Worm (Caenorhabditis elegans) whole organism, L3 larva: ENCODE results near the gene ndab-1.

Experiments
- R02D3.7 ChIP-seq: fragments of 150-350 bp; optimal IDR thresholded peaks from 2 replicates; lab custom pipeline; 2014; ENCODE audit warnings: missing biosample characterization, missing genetic modification characterization
- ZK546.5 ChIP-seq: sonication (generic microtip); optimal IDR thresholded peaks from 2 replicates; lab custom pipeline; 2017; ENCODE audit warnings: missing biosample characterization, missing genetic modification characterization
- aly-2 ChIP-seq: fragments of 150-350 bp; optimal IDR thresholded peaks from 2 replicates; lab custom pipeline; 2014; ENCODE audit warnings: missing biosample characterization, missing genetic modification characterization
- ama-1 ChIP-seq: fragments of 150-350 bp; optimal IDR thresholded peaks from 2 replicates; lab custom pipeline; 2018
- ceh-16 ChIP-seq: sonication (generic microtip); optimal IDR thresholded peaks from 2 replicates; lab custom pipeline; 2017; ENCODE audit warnings: missing biosample characterization, missing genetic modification characterization
- ceh-28 ChIP-seq: fragments of 150-350 bp; optimal IDR thresholded peaks from 2 replicates; lab custom pipeline; 2014; ENCODE audit warnings: missing biosample characterization, missing genetic modification reagents, missing genetic modification characterization
- ceh-82 ChIP-seq: fragments of 150-350 bp; optimal IDR thresholded peaks from 2 replicates; lab custom pipeline; 2014; ENCODE audit warnings: missing biosample characterization, missing genetic modification characterization
- ceh-9 ChIP-seq: sonication (generic microtip); optimal IDR thresholded peaks from 2 replicates; lab custom pipeline; 2018; ENCODE audit warnings: missing biosample characterization, missing genetic modification characterization
- daf-12 ChIP-seq: fragments of 150-350 bp; optimal IDR thresholded peaks from 2 replicates; lab custom pipeline; 2014; ENCODE audit warnings: missing biosample characterization, missing genetic modification reagents, missing genetic modification characterization
- egl-27 ChIP-seq: sonication (generic microtip); optimal IDR thresholded peaks from 4 replicates; lab custom pipeline; 2017; ENCODE audit warnings: missing biosample characterization, missing genetic modification reagents, missing genetic modification characterization
- egl-5 ChIP-seq: fragments of 150-350 bp; optimal IDR thresholded peaks from 2 replicates; lab custom pipeline; 2017; ENCODE audit warnings: missing biosample characterization, missing genetic modification reagents, missing genetic modification characterization, inconsistent platforms
- elt-1 ChIP-seq: fragments of 150-350 bp; optimal IDR thresholded peaks from 2 replicates; lab custom pipeline; 2014; ENCODE audit warnings: missing biosample characterization, missing genetic modification characterization
- elt-2 ChIP-seq: sonication (generic microtip); optimal IDR thresholded peaks from 2 replicates; lab custom pipeline; 2016; ENCODE audit warnings: missing genetic modification reagents, mild to moderate bottlenecking, missing genetic modification characterization, missing compliant biosample characterization
- elt-3 ChIP-seq, 3 experiments: fragments of 150-350 bp in 1 of 3; sonication (generic microtip) in 2 of 3; optimal IDR thresholded peaks; 2 replicates in 2 of 3; 4 replicates in 1 of 3; lab custom pipeline; 2014 to 2017; ENCODE audit warnings: missing biosample characterization in 3 of 3, missing genetic modification characterization in 3 of 3
- eor-1 ChIP-seq, 2 experiments: fragments of 150-350 bp; optimal IDR thresholded peaks; 2 replicates each; lab custom pipeline; 2014 to 2018; ENCODE audit warnings: missing biosample characterization in 2 of 2, missing genetic modification characterization in 2 of 2
- fkh-10 ChIP-seq: sonication (generic microtip); optimal IDR thresholded peaks from 2 replicates; lab custom pipeline; 2017; ENCODE audit warnings: missing biosample characterization, missing genetic modification reagents, missing genetic modification characterization
- fkh-2 ChIP-seq: fragments of 150-350 bp; optimal IDR thresholded peaks from 2 replicates; lab custom pipeline; 2014; ENCODE audit warnings: missing biosample characterization, missing genetic modification reagents, missing genetic modification characterization
- fos-1 ChIP-seq: fragments of 150-350 bp; optimal IDR thresholded peaks from 2 replicates; lab custom pipeline; 2014; ENCODE audit warnings: missing biosample characterization, missing genetic modification characterization
- hmg-11 ChIP-seq: sonication (generic microtip); optimal IDR thresholded peaks from 2 replicates; lab custom pipeline; 2016; ENCODE audit warnings: missing genetic modification characterization, missing compliant biosample characterization
- jun-1 ChIP-seq: fragments of 150-350 bp; optimal IDR thresholded peaks from 2 replicates; lab custom pipeline; 2014; ENCODE audit warnings: missing biosample characterization, missing genetic modification reagents, missing genetic modification characterization
- lin-15B ChIP-seq: fragments of 150-350 bp; optimal IDR thresholded peaks from 2 replicates; lab custom pipeline; 2014; ENCODE audit warnings: missing biosample characterization, missing genetic modification characterization
- lin-39 ChIP-seq: fragments of 150-350 bp; optimal IDR thresholded peaks from 2 replicates; lab custom pipeline; 2018; ENCODE audit warnings: missing biosample characterization, missing genetic modification reagents, missing genetic modification characterization
- lsy-12 ChIP-seq: sonication (generic microtip); optimal IDR thresholded peaks from 2 replicates; lab custom pipeline; 2016; ENCODE audit warnings: mild to moderate bottlenecking, missing genetic modification characterization, missing compliant biosample characterization
- mdl-1 ChIP-seq: fragments of 150-350 bp; optimal IDR thresholded peaks from 2 replicates; lab custom pipeline; 2014; ENCODE audit warnings: missing biosample characterization, missing genetic modification characterization
- mml-1 ChIP-seq: fragments of 150-350 bp; sonication (generic microtip); optimal IDR thresholded peaks from 3 replicates; lab custom pipeline; 2014; ENCODE audit warnings: missing biosample characterization, missing genetic modification characterization
- nfya-1 ChIP-seq: sonication (generic microtip); optimal IDR thresholded peaks from 2 replicates; lab custom pipeline; 2017; ENCODE audit warnings: missing genetic modification characterization, mild to moderate bottlenecking, missing compliant biosample characterization, antibody characterized with exemption, moderate library complexity; ENCODE audit not compliant: insufficient read depth
- nhr-11 ChIP-seq: fragments of 150-350 bp; optimal IDR thresholded peaks from 2 replicates; lab custom pipeline; 2014; ENCODE audit warnings: missing biosample characterization, missing genetic modification characterization
- nhr-12 ChIP-seq: fragments of 150-350 bp; optimal IDR thresholded peaks from 2 replicates; lab custom pipeline; 2014; ENCODE audit warnings: missing biosample characterization, missing genetic modification characterization
- nhr-23 ChIP-seq: fragments of 150-350 bp; optimal IDR thresholded peaks from 2 replicates; lab custom pipeline; 2014; ENCODE audit warnings: missing biosample characterization, missing genetic modification reagents, missing genetic modification characterization
- nhr-237 ChIP-seq: fragments of 150-350 bp; optimal IDR thresholded peaks from 2 replicates; lab custom pipeline; 2014; ENCODE audit warnings: missing biosample characterization, missing genetic modification characterization
- nhr-25 ChIP-seq: sonication (generic microtip); optimal IDR thresholded peaks from 2 replicates; lab custom pipeline; 2017; ENCODE audit warnings: missing biosample characterization, missing genetic modification characterization
- nhr-28 ChIP-seq: fragments of 150-350 bp; optimal IDR thresholded peaks from 2 replicates; lab custom pipeline; 2014; ENCODE audit warnings: missing biosample characterization, missing genetic modification characterization
- nhr-43 ChIP-seq: sonication (generic microtip); optimal IDR thresholded peaks from 2 replicates; lab custom pipeline; 2016; ENCODE audit warnings: mild to moderate bottlenecking, missing genetic modification characterization, missing compliant biosample characterization; ENCODE audit not compliant: poor library complexity, severe bottlenecking
- nhr-67 ChIP-seq: fragments of 150-350 bp; optimal IDR thresholded peaks from 2 replicates; lab custom pipeline; 2014; ENCODE audit warnings: missing biosample characterization, missing genetic modification characterization
- nhr-76 ChIP-seq: fragments of 150-350 bp; sonication (generic microtip); optimal IDR thresholded peaks from 5 replicates; lab custom pipeline; 2014; ENCODE audit warnings: missing biosample characterization, missing genetic modification characterization
- nhr-77 ChIP-seq: fragments of 150-350 bp; optimal IDR thresholded peaks from 2 replicates; lab custom pipeline; 2014; ENCODE audit warnings: missing biosample characterization, missing genetic modification characterization
- pha-4 ChIP-seq: fragments of 150-350 bp; optimal IDR thresholded peaks from 2 replicates; lab custom pipeline; 2014; ENCODE audit warnings: missing biosample characterization, missing genetic modification reagents, missing genetic modification characterization
- pqm-1 ChIP-seq: fragments of 150-350 bp; optimal IDR thresholded peaks from 2 replicates; lab custom pipeline; 2017; ENCODE audit warnings: missing biosample characterization, missing genetic modification characterization, inconsistent platforms
- sea-2 ChIP-seq: fragments of 150-350 bp; sonication (generic microtip); optimal IDR thresholded peaks from 4 replicates; lab custom pipeline; 2014; ENCODE audit warnings: missing biosample characterization, missing genetic modification reagents, missing genetic modification characterization
- skn-1 ChIP-seq: fragments of 150-350 bp; optimal IDR thresholded peaks from 2 replicates; lab custom pipeline; 2014; ENCODE audit warnings: missing biosample characterization, missing genetic modification characterization
- snpc-4 ChIP-seq: fragments of 150-350 bp; optimal IDR thresholded peaks from 2 replicates; lab custom pipeline; 2014; ENCODE audit warnings: missing biosample characterization, missing genetic modification characterization
- tbx-2 ChIP-seq: sonication (generic microtip); optimal IDR thresholded peaks from 2 replicates; lab custom pipeline; 2016; ENCODE audit warnings: mild to moderate bottlenecking, missing genetic modification characterization, missing compliant biosample characterization
- unc-39 ChIP-seq: sonication (generic microtip); optimal IDR thresholded peaks from 4 replicates; lab custom pipeline; 2017; ENCODE audit warnings: missing biosample characterization, missing genetic modification characterization
- unc-62 ChIP-seq: fragments of 150-350 bp; sonication (generic microtip); optimal IDR thresholded peaks from 4 replicates; lab custom pipeline; 2014; ENCODE audit warnings: missing biosample characterization, missing genetic modification reagents, missing genetic modification characterization
- zag-1 ChIP-seq: fragments of 150-350 bp; optimal IDR thresholded peaks from 2 replicates; lab custom pipeline; 2014; ENCODE audit warnings: missing biosample characterization, missing genetic modification characterization
- ztf-11 ChIP-seq: fragments of 150-350 bp; optimal IDR thresholded peaks from 2 replicates; lab custom pipeline; 2014; ENCODE audit warnings: missing biosample characterization, missing genetic modification characterization
- ztf-4 ChIP-seq: fragments of 150-350 bp; optimal IDR thresholded peaks from 2 replicates; lab custom pipeline; 2014; ENCODE audit warnings: missing biosample characterization, missing genetic modification characterization

Gene ndab-1

ce11 chrIII:11871617-11872016 lies 43.9 kb downstream of the ndab-1 start:
- TF ChIP-seq nhr-76 (no peak), hmg-11 (no peak), nhr-28 (tag; lab: Kevin White, UChicago) (no peak), aly-2 (no peak), skn-1 (tag; lab: Kevin White, UChicago) (no peak), lsy-12 (tag; lab: Kevin White, UChicago) (no peak), daf-12 (no peak), ceh-28 (no peak), lin-39 (tag; lab: Kevin White, UChicago) (no peak), nhr-12 (tag; lab: Kevin White, UChicago) (no peak), ztf-4 (tag; lab: Kevin White, UChicago) (no peak), nfya-1 (tag; lab: Kevin White, UChicago) (no peak), mml-1 (tag; lab: Kevin White, UChicago) (no peak)

- TF ChIP-seq lsy-12 (tag; lab: Kevin White, UChicago) = peak; percentile 64
- no peak for TF ChIP-seq zag-1
- TF ChIP-seq ama-1 = peak; percentile 43
- peak; percentile 97 for TF ChIP-seq snpc-4 (tag; lab: Kevin White, UChicago)
- TF ChIP-seq ceh-9 (tag; lab: Kevin White, UChicago) = no peak
- no peak for TF ChIP-seq nhr-11 (tag; lab: Kevin White, UChicago)
- no peak for TF ChIP-seq ceh-82
- peak; percentile 82 for TF ChIP-seq hmg-11
- peak; percentile 61 for TF ChIP-seq pqm-1 (tag; lab: Kevin White, UChicago)
- no peak for TF ChIP-seq nhr-67 (tag; lab: Kevin White, UChicago)
- peak; percentile 25 for TF ChIP-seq tbx-2 (tag; lab: Kevin White, UChicago)
- peak; percentile 65 for TF ChIP-seq elt-2
- TF ChIP-seq fkh-2 = peak; percentile 23
- TF ChIP-seq fkh-10 (GFP tag; lab: Kevin White, UChicago) = peak; percentile 68
- TF ChIP-seq lin-39 (tag; lab: Kevin White, UChicago) = peak; percentile 95
- TF ChIP-seq nhr-237 = no peak
- TF ChIP-seq mdl-1 = no peak
- no peak for TF ChIP-seq aly-2
- TF ChIP-seq ztf-4 (tag; lab: Kevin White, UChicago) = no peak
- no peak for TF ChIP-seq ZK546.5 (tag; lab: Kevin White, UChicago)
- no peak for TF ChIP-seq daf-12
- peak; percentile 79 for TF ChIP-seq nhr-23 (tag; lab: Kevin White, UChicago)
- peak; percentile 50 for TF ChIP-seq ceh-28
- TF ChIP-seq nhr-12 (tag; lab: Kevin White, UChicago) = no peak
- TF ChIP-seq jun-1 (tag; lab: Kevin White, UChicago) = peak; percentile 68
- TF ChIP-seq nfya-1 (tag; lab: Kevin White, UChicago) = peak; percentile 97
- TF ChIP-seq skn-1 (tag; lab: Kevin White, UChicago) = peak; percentile 53
- peak; percentile 47 for TF ChIP-seq R02D3.7
- no peak for TF ChIP-seq sea-2 (GFP tag; lab: Kevin White, UChicago)
- peak; percentile 24 for TF ChIP-seq ceh-16 (tag; lab: Kevin White, UChicago)
- TF ChIP-seq mml-1 (tag; lab: Kevin White, UChicago) = no peak
- no peak for TF ChIP-seq elt-3 (tag; optimal IDR thresholded peaks at IDR 0.05; lab: Kevin White, UChicago)
- peak; percentile 97 for TF ChIP-seq lin-15B
- peak; percentile 86 for TF ChIP-seq egl-5 (tag; lab: Kevin White, UChicago)
- TF ChIP-seq nhr-25 (tag; lab: Kevin White, UChicago) = peak; percentile 74
- TF ChIP-seq nhr-28 (tag; lab: Kevin White, UChicago) = no peak
- TF ChIP-seq pha-4 = peak; percentile 96
- no peak for TF ChIP-seq eor-1 (tag; optimal IDR thresholded peaks at IDR 0.05; lab: Kevin White, UChicago)
- TF ChIP-seq nhr-76 = no peak
- no peak for TF ChIP-seq nhr-77 (tag; lab: Kevin White, UChicago)
- peak; percentile 7 for TF ChIP-seq egl-27 (tag; lab: Kevin White, UChicago)
- peak; percentile 86 for TF ChIP-seq nhr-43 (tag; lab: Kevin White, UChicago)
- TF ChIP-seq fos-1 = no peak
- no peak for TF ChIP-seq unc-62 (GFP tag; lab: Kevin White, UChicago)
- TF ChIP-seq unc-39 (tag; lab: Kevin White, UChicago) = no peak
- TF ChIP-seq ztf-11 (tag; lab: Kevin White, UChicago) = no peak
- no peak for TF ChIP-seq elt-1 (tag; lab: Kevin White, UChicago)
Observed at ce11 chrIII:11870009-11870408, 45.5 kb downstream of the ndab-1 start.
